Fruit fly (Drosophila melanogaster) whole organism, embryonic: ENCODE data around the gene Nulp1.

Experiments
- Atf-2 ChIP-seq: fragments of 200-800 bp; sonication (Bioruptor generic); optimal IDR thresholded peaks from 2 replicates; lab custom pipeline; 2016; ENCODE audit warnings: missing biosample characterization, missing genetic modification characterization
- Atf3 ChIP-seq: fragments of 200-800 bp; sonication (Bioruptor generic); optimal IDR thresholded peaks from 3 replicates; lab custom pipeline; 2016; ENCODE audit warnings: missing biosample characterization, missing genetic modification characterization
- B-H1 ChIP-seq: fragments of 200-800 bp; sonication (Bioruptor generic); IDR thresholded peaks from 3 replicates; pipeline ENCODE4 v1.3.6; 2022; ENCODE audit warnings: missing biosample characterization, missing genetic modification characterization
- CG10565 ChIP-seq: fragments of 200-800 bp; sonication (Bioruptor generic); optimal IDR thresholded peaks from 3 replicates; lab custom pipeline; 2016; ENCODE audit warnings: missing biosample characterization, mild to moderate bottlenecking, missing genetic modification characterization
- CG11247 ChIP-seq: fragments of 200-800 bp; sonication (Bioruptor generic); IDR thresholded peaks from 2 replicates; pipeline ENCODE4 v1.3.6; 2022; ENCODE audit warnings: missing biosample characterization, missing genetic modification characterization
- CG11504 ChIP-seq: fragments of 200-800 bp; sonication (Bioruptor generic); optimal IDR thresholded peaks from 3 replicates; lab custom pipeline; 2019; ENCODE audit warnings: missing biosample characterization, mild to moderate bottlenecking, missing genetic modification characterization, moderate library complexity
- CG12104 ChIP-seq: fragments of 200-800 bp; sonication (Bioruptor generic); optimal IDR thresholded peaks from 3 replicates; lab custom pipeline; 2016; ENCODE audit warnings: missing biosample characterization, missing genetic modification characterization
- CG13424 ChIP-seq: fragments of 200-800 bp; sonication (Bioruptor generic); optimal IDR thresholded peaks from 2 replicates; lab custom pipeline; 2019; ENCODE audit warnings: missing biosample characterization, mild to moderate bottlenecking, missing genetic modification characterization, moderate library complexity
- CG14050 ChIP-seq: fragments of 200-800 bp; sonication (Bioruptor generic); IDR thresholded peaks from 3 replicates; pipeline ENCODE4 v1.3.6; 2022; ENCODE audit warnings: missing biosample characterization, missing genetic modification characterization
- CG15696 ChIP-seq: fragments of 200-800 bp; sonication (Bioruptor generic); optimal IDR thresholded peaks from 2 replicates; lab custom pipeline; 2019; ENCODE audit warnings: missing biosample characterization, mild to moderate bottlenecking, missing genetic modification characterization, moderate library complexity
- CG16863 ChIP-seq: fragments of 200-800 bp; sonication (Bioruptor generic); optimal IDR thresholded peaks from 3 replicates; lab custom pipeline; 2016; ENCODE audit warnings: missing biosample characterization, missing genetic modification characterization
- CG17186 ChIP-seq: fragments of 200-800 bp; sonication (Bioruptor generic); optimal IDR thresholded peaks from 3 replicates; lab custom pipeline; 2017; ENCODE audit warnings: missing biosample characterization, missing genetic modification reagents, missing genetic modification characterization
- CG17829 ChIP-seq: fragments of 200-800 bp; optimal IDR thresholded peaks from 2 replicates; lab custom pipeline; 2019; ENCODE audit warnings: missing biosample characterization, mild to moderate bottlenecking, missing genetic modification characterization, moderate library complexity
- CG18262 ChIP-seq: fragments of 200-800 bp; optimal IDR thresholded peaks from 3 replicates; lab custom pipeline; 2019; ENCODE audit warnings: missing biosample characterization, mild to moderate bottlenecking, missing genetic modification characterization, moderate library complexity
- CG18599 ChIP-seq: fragments of 200-800 bp; sonication (Bioruptor generic); optimal IDR thresholded peaks from 3 replicates; lab custom pipeline; 2017; ENCODE audit warnings: missing biosample characterization, missing genetic modification characterization, mild to moderate bottlenecking, moderate library complexity, missing genetic modification reagents
- CG30020 ChIP-seq: fragments of 200-800 bp; optimal IDR thresholded peaks from 2 replicates; lab custom pipeline; 2019; ENCODE audit warnings: missing biosample characterization, mild to moderate bottlenecking, missing genetic modification characterization, moderate library complexity
- CG3838 ChIP-seq: fragments of 200-800 bp; sonication (Bioruptor generic); optimal IDR thresholded peaks from 3 replicates; lab custom pipeline; 2016; ENCODE audit warnings: missing biosample characterization, missing genetic modification characterization
- CG43689 ChIP-seq: fragments of 200-800 bp; sonication (Bioruptor generic); IDR thresholded peaks from 2 replicates; pipeline ENCODE4 v1.3.6; 2022; ENCODE audit warnings: missing biosample characterization, missing genetic modification characterization
- CG6175 ChIP-seq: fragments of 200-800 bp; sonication (Bioruptor generic); IDR thresholded peaks from 3 replicates; pipeline ENCODE4 v1.3.6; 2022; ENCODE audit warnings: missing biosample characterization, missing genetic modification characterization
- CG9437 ChIP-seq: fragments of 200-800 bp; sonication (Bioruptor generic); optimal IDR thresholded peaks from 2 replicates; lab custom pipeline; 2018; ENCODE audit warnings: missing biosample characterization, mild to moderate bottlenecking, missing genetic modification characterization
- Camta ChIP-seq: fragments of 200-800 bp; sonication (Bioruptor generic); optimal IDR thresholded peaks from 2 replicates; lab custom pipeline; 2016; ENCODE audit warnings: missing biosample characterization, missing genetic modification characterization
- Dad ChIP-seq: fragments of 200-800 bp; sonication (Bioruptor generic); optimal IDR thresholded peaks from 3 replicates; lab custom pipeline; 2016; ENCODE audit warnings: missing biosample characterization, missing genetic modification characterization
- Fer1 ChIP-seq: fragments of 200-800 bp; sonication (Bioruptor generic); optimal IDR thresholded peaks from 2 replicates; lab custom pipeline; 2017; ENCODE audit warnings: missing biosample characterization, mild to moderate bottlenecking, missing genetic modification characterization
- Hey ChIP-seq: fragments of 200-800 bp; sonication (Bioruptor generic); optimal IDR thresholded peaks from 3 replicates; lab custom pipeline; 2018; ENCODE audit warnings: missing biosample characterization, mild to moderate bottlenecking, missing genetic modification characterization
- Mad ChIP-seq: fragments of 200-800 bp; sonication (Bioruptor generic); optimal IDR thresholded peaks from 2 replicates; lab custom pipeline; 2016; ENCODE audit warnings: missing biosample characterization, missing genetic modification characterization
- Optix ChIP-seq: fragments of 200-800 bp; sonication (Bioruptor generic); IDR thresholded peaks from 3 replicates; pipeline ENCODE4 v1.3.6; 2022; ENCODE audit warnings: missing biosample characterization, missing genetic modification characterization
- Sox102F ChIP-seq: fragments of 200-800 bp; sonication (Bioruptor generic); optimal IDR thresholded peaks from 2 replicates; lab custom pipeline; 2018; ENCODE audit warnings: missing biosample characterization, mild to moderate bottlenecking, missing genetic modification characterization, moderate library complexity
- Tbp ChIP-seq: fragments of >200 bp; optimal IDR thresholded peaks from 2 replicates; lab custom pipeline; 2018; ENCODE audit warnings: missing biosample characterization, missing genetic modification characterization
- Trl ChIP-seq, 3 experiments: fragments of >200 bp in 2 of 3; fragments of 200-800 bp in 1 of 3; sonication (Bioruptor generic) in 1 of 3; optimal IDR thresholded peaks; 2 replicates in 1 of 3; 3 replicates in 2 of 3; lab custom pipeline; 2016 to 2017; ENCODE audit warnings: missing biosample characterization in 1 of 3, missing genetic modification characterization in 1 of 3
- ara ChIP-seq: fragments of 200-800 bp; sonication (Bioruptor generic); IDR thresholded peaks from 2 replicates; pipeline ENCODE4 v1.3.6; 2022; ENCODE audit warnings: missing biosample characterization, missing genetic modification characterization
- bigmax ChIP-seq: fragments of 200-800 bp; sonication (Bioruptor generic); optimal IDR thresholded peaks from 2 replicates; lab custom pipeline; 2018; ENCODE audit warnings: missing biosample characterization, mild to moderate bottlenecking, missing genetic modification characterization
- br ChIP-seq: fragments of >200 bp; optimal IDR thresholded peaks from 2 replicates; lab custom pipeline; 2017
- bsh ChIP-seq, 2 experiments: fragments of 200-800 bp; sonication (Bioruptor generic); optimal IDR thresholded peaks; 2 replicates each; lab custom pipeline; 2017 to 2018; ENCODE audit warnings: mild to moderate bottlenecking in 2 of 2, missing biosample characterization in 2 of 2, missing genetic modification characterization in 2 of 2, moderate library complexity in 1 of 2
- dan ChIP-seq: fragments of 200-800 bp; sonication (Bioruptor generic); IDR thresholded peaks from 2 replicates; pipeline ENCODE4 v1.3.6; 2022; ENCODE audit warnings: missing biosample characterization, missing genetic modification characterization
- eve ChIP-seq, 2 experiments: fragments of >200 bp; optimal IDR thresholded peaks; 2 replicates each; lab custom pipeline; 2017; ENCODE audit warnings: missing biosample characterization in 2 of 2, missing genetic modification characterization in 2 of 2
- gce ChIP-seq: fragments of 200-800 bp; sonication (Bioruptor generic); IDR thresholded peaks from 3 replicates; pipeline ENCODE4 v1.3.6; 2022; ENCODE audit warnings: missing biosample characterization, missing genetic modification characterization
- gro ChIP-seq: fragments of 200-800 bp; sonication (Bioruptor generic); optimal IDR thresholded peaks from 2 replicates; lab custom pipeline; 2016; ENCODE audit warnings: missing biosample characterization, missing genetic modification characterization
- h ChIP-seq: fragments of >200 bp; optimal IDR thresholded peaks from 2 replicates; lab custom pipeline; 2017
- ham ChIP-seq: fragments of 200-800 bp; sonication (Bioruptor generic); IDR thresholded peaks from 2 replicates; pipeline ENCODE4 v1.3.6; 2022; ENCODE audit warnings: missing biosample characterization, missing genetic modification characterization
- hb ChIP-seq: fragments of 200-800 bp; sonication (Bioruptor generic); IDR thresholded peaks from 3 replicates; pipeline ENCODE4 v1.3.6; 2022; ENCODE audit warnings: missing biosample characterization, missing genetic modification characterization; ENCODE audit not compliant: partially characterized antibody
- ind ChIP-seq: fragments of 200-800 bp; sonication (Bioruptor generic); optimal IDR thresholded peaks from 3 replicates; lab custom pipeline; 2016; ENCODE audit warnings: missing biosample characterization, missing genetic modification characterization
- insv ChIP-seq, 2 experiments: fragments of 200-800 bp; sonication (Bioruptor generic); optimal IDR thresholded peaks; 3 replicates each; lab custom pipeline; 2016 to 2018; ENCODE audit warnings: missing biosample characterization in 2 of 2, missing genetic modification characterization in 2 of 2
- kni ChIP-seq: fragments of 200-800 bp; sonication (Bioruptor generic); optimal IDR thresholded peaks from 3 replicates; lab custom pipeline; 2017; ENCODE audit warnings: mild to moderate bottlenecking, missing biosample characterization, missing genetic modification reagents, missing genetic modification characterization
- knrl ChIP-seq: fragments of 200-800 bp; sonication (Bioruptor generic); IDR thresholded peaks from 3 replicates; pipeline ENCODE4 v1.3.6; 2022; ENCODE audit warnings: missing biosample characterization, missing genetic modification characterization; ENCODE audit not compliant: partially characterized antibody
- oc ChIP-seq: fragments of 200-800 bp; sonication (Bioruptor generic); optimal IDR thresholded peaks from 2 replicates; lab custom pipeline; 2018; ENCODE audit warnings: missing biosample characterization, mild to moderate bottlenecking, missing genetic modification characterization, moderate library complexity
- pan ChIP-seq, 4 experiments: fragments of >200 bp in 3 of 4; fragments of 200-800 bp in 1 of 4; sonication (Bioruptor generic) in 1 of 4; optimal IDR thresholded peaks in 3 of 4; IDR thresholded peaks in 1 of 4; 2 replicates each; pipeline versions ENCODE4 v1.3.6 to Lab custom; 2017 to 2022; ENCODE audit warnings: missing biosample characterization in 2 of 4, missing genetic modification characterization in 2 of 4, mixed read lengths in 1 of 4
- sna ChIP-seq: fragments of 200-800 bp; sonication (Bioruptor generic); IDR thresholded peaks from 2 replicates; pipeline ENCODE4 v1.3.6; 2022; ENCODE audit warnings: missing biosample characterization, missing genetic modification characterization; ENCODE audit not compliant: partially characterized antibody
- toy ChIP-seq: fragments of 200-800 bp; sonication (Bioruptor generic); IDR thresholded peaks from 2 replicates; pipeline ENCODE4 v1.3.6; 2022; ENCODE audit warnings: missing biosample characterization, missing genetic modification characterization
- usp ChIP-seq: fragments of >200 bp; optimal IDR thresholded peaks from 2 replicates; lab custom pipeline; 2017; ENCODE audit warnings: missing biosample characterization, missing genetic modification characterization

The Nulp1 gene

dm6 chr3L:8115864-8116528, 5.8 kb downstream of the Nulp1 start, which contains the start of the genes Arp3 and msk (continued):
- peak; percentile 64 for TF ChIP-seq CG12104
- peak; percentile 77 for TF ChIP-seq CG13424 (tag; lab: Kevin White, UChicago)
- TF ChIP-seq br (lab: Kevin White, UChicago), result no peak
- peak; percentile 87 for TF ChIP-seq Camta (GFP tag; lab: Kevin White, UChicago)
- peak; percentile 27; the same call in 1 of the 3 replicates for TF ChIP-seq B-H1 (GFP tag; lab: Robert Waterston, UW)
- peak; percentile 85 for TF ChIP-seq CG16863 (GFP tag; lab: Kevin White, UChicago)
- peak in 1 of 2 experiments; percentile 68 for TF ChIP-seq eve (GFP tag; optimal IDR thresholded peaks at IDR 0.05; lab: Kevin White, UChicago)
- no peak for TF ChIP-seq h (lab: Kevin White, UChicago)
- no peak for TF ChIP-seq ham
- TF ChIP-seq gro (GFP tag; lab: Kevin White, UChicago), result peak; percentile 94
- peak; percentile 74 for TF ChIP-seq Atf3 (GFP tag; lab: Kevin White, UChicago)
- TF ChIP-seq CG18599 (GFP tag; lab: Kevin White, UChicago), result no peak
- TF ChIP-seq hb, result no peak
- no peak for TF ChIP-seq CG14050 (GFP tag; lab: Robert Waterston, UW)
- TF ChIP-seq Mad (GFP tag; lab: Kevin White, UChicago), result peak; percentile 88
- TF ChIP-seq usp (GFP tag; lab: Kevin White, UChicago), result no peak
- TF ChIP-seq Hey (tag; lab: Kevin White, UChicago), result no peak
- TF ChIP-seq Atf-2 (GFP tag; lab: Kevin White, UChicago), result peak; percentile 83
- no peak for TF ChIP-seq CG6175 (GFP tag; lab: Robert Waterston, UW)
- TF ChIP-seq CG3838 (GFP tag; lab: Kevin White, UChicago), result peak; percentile 46
- peak; percentile 38 for TF ChIP-seq bigmax (GFP tag; lab: Kevin White, UChicago)
- peak in 1 of 2 experiments; percentile 13 for TF ChIP-seq Trl (optimal IDR thresholded peaks at IDR 0.05; lab: Kevin White, UChicago)
- TF ChIP-seq Trl (GFP tag; optimal IDR thresholded peaks at IDR 0.05; lab: Kevin White, UChicago), result peak; percentile 91
- peak; percentile 68 for TF ChIP-seq CG15696 (tag; lab: Kevin White, UChicago)
- peak; percentile 54 for TF ChIP-seq CG18262
- TF ChIP-seq gce (GFP tag; lab: Robert Waterston, UW), result 0 out of 3 replicates have a peak, but pooled peaks have one; percentile 17
- peak; percentile 88 for TF ChIP-seq ind (GFP tag; lab: Kevin White, UChicago)
- TF ChIP-seq oc (tag; lab: Kevin White, UChicago), result no peak
- no peak for TF ChIP-seq Tbp (GFP tag; lab: Kevin White, UChicago)
- peak; percentile 84 for TF ChIP-seq CG17186 (GFP tag; lab: Kevin White, UChicago)
- 0 out of 2 replicates have a peak, but pooled peaks have one; percentile 29 for TF ChIP-seq sna (GFP tag; lab: Robert Waterston, UW)
- TF ChIP-seq insv (GFP tag; optimal IDR thresholded peaks at IDR 0.05; lab: Kevin White, UChicago), result peak in 1 of 2 experiments; percentile 57
- peak; percentile 83 for TF ChIP-seq CG17829
- no peak for TF ChIP-seq Sox102F
- TF ChIP-seq CG30020, result peak; percentile 67
- peak; percentile 47 for TF ChIP-seq CG9437 (GFP tag; lab: Kevin White, UChicago)
- TF ChIP-seq ara (GFP tag; lab: Robert Waterston, UW), result peak; percentile 66
- TF ChIP-seq dan (GFP tag; lab: Robert Waterston, UW), result no peak
- peak; percentile 60; the same call in 2 of the 3 replicates for TF ChIP-seq Optix (GFP tag; lab: Robert Waterston, UW)
- peak in 1 of 2 experiments; percentile 65 for TF ChIP-seq bsh (GFP tag; optimal IDR thresholded peaks at IDR 0.05; lab: Kevin White, UChicago)
- peak; percentile 62; the same call in 2 of the 3 replicates for TF ChIP-seq knrl
- TF ChIP-seq Dad (GFP tag; lab: Kevin White, UChicago), result peak; percentile 89
- TF ChIP-seq CG10565 (GFP tag; lab: Kevin White, UChicago), result peak; percentile 58
- TF ChIP-seq toy (GFP tag; lab: Robert Waterston, UW), result no peak; the same call in 1 of the 2 replicates
- TF ChIP-seq CG11247 (GFP tag; lab: Robert Waterston, UW), result peak; percentile 73
- no peak for TF ChIP-seq CG43689 (GFP tag; lab: Robert Waterston, UW)
- peak; percentile 75 for TF ChIP-seq kni (GFP tag; lab: Kevin White, UChicago)
- no peak for TF ChIP-seq CG11504 (tag; lab: Kevin White, UChicago)
- TF ChIP-seq Fer1, result peak; percentile 84
- TF ChIP-seq pan (optimal IDR thresholded peaks at IDR 0.05; lab: Kevin White, UChicago), result no peak
- peak in 1 of 2 experiments; percentile 54 for TF ChIP-seq pan (GFP tag; optimal IDR thresholded peaks at IDR 0.05 in 1 of 2, IDR thresholded peaks at IDR 0.05 in 1 of 2)
